Worm (Caenorhabditis elegans) whole organism, mixed stage, embryonic: Measurements from ENCODE around the gene zgpa-1.

ENCODE experiments used
- M03D4.4 ChIP-seq: sonication (generic microtip); optimal IDR thresholded peaks from 2 replicates; lab custom pipeline; 2017; ENCODE audit warnings: mild to moderate bottlenecking, missing genetic modification characterization, missing compliant biosample characterization
- bed-3 ChIP-seq: fragments of 200-800 bp; sonication (Bioruptor generic); optimal IDR thresholded peaks from 3 replicates; lab custom pipeline; 2018; ENCODE audit warnings: mild to moderate bottlenecking, missing genetic modification characterization, moderate library complexity, missing compliant biosample characterization
- blmp-1 ChIP-seq: fragments of 150-350 bp; optimal IDR thresholded peaks from 2 replicates; lab custom pipeline; 2014; ENCODE audit warnings: missing biosample characterization, missing genetic modification characterization
- ceh-43 ChIP-seq: fragments of 200-800 bp; sonication (Bioruptor generic); optimal IDR thresholded peaks from 2 replicates; lab custom pipeline; 2018; ENCODE audit warnings: mild to moderate bottlenecking, missing genetic modification characterization, moderate library complexity, missing compliant biosample characterization
- ceh-83 ChIP-seq: fragments of 200-800 bp; sonication (Bioruptor generic); optimal IDR thresholded peaks from 2 replicates; lab custom pipeline; 2018; ENCODE audit warnings: mild to moderate bottlenecking, missing genetic modification characterization, missing compliant biosample characterization
- ces-1 ChIP-seq: fragments of 150-350 bp; optimal IDR thresholded peaks from 2 replicates; lab custom pipeline; 2014; ENCODE audit warnings: missing biosample characterization, missing genetic modification reagents, missing genetic modification characterization
- drap-1 ChIP-seq: fragments of 200-800 bp; sonication (Bioruptor generic); optimal IDR thresholded peaks from 3 replicates; lab custom pipeline; 2018; ENCODE audit warnings: mild to moderate bottlenecking, missing genetic modification characterization, missing compliant biosample characterization
- elt-1 ChIP-seq: sonication (generic microtip); optimal IDR thresholded peaks from 2 replicates; lab custom pipeline; 2017; ENCODE audit warnings: missing genetic modification characterization, mild to moderate bottlenecking, missing compliant biosample characterization, antibody characterized with exemption, moderate library complexity, borderline replicate concordance; ENCODE audit not compliant: insufficient read depth
- elt-3 ChIP-seq: fragments of 150-350 bp; optimal IDR thresholded peaks from 2 replicates; lab custom pipeline; 2014; ENCODE audit warnings: missing biosample characterization, missing genetic modification characterization
- flh-1 ChIP-seq: fragments of 200-800 bp; sonication (Bioruptor generic); optimal IDR thresholded peaks from 2 replicates; lab custom pipeline; 2018; ENCODE audit warnings: mild to moderate bottlenecking, missing genetic modification characterization, moderate library complexity, missing compliant biosample characterization
- hlh-1 ChIP-seq: fragments of 150-350 bp; optimal IDR thresholded peaks from 2 replicates; lab custom pipeline; 2014; ENCODE audit warnings: missing biosample characterization, missing genetic modification reagents, missing genetic modification characterization
- lin-13 ChIP-seq: fragments of 150-350 bp; optimal IDR thresholded peaks from 2 replicates; lab custom pipeline; 2014; ENCODE audit warnings: missing biosample characterization, missing genetic modification characterization
- lin-32 ChIP-seq: fragments of 200-800 bp; sonication (Bioruptor generic); optimal IDR thresholded peaks from 2 replicates; lab custom pipeline; 2018; ENCODE audit warnings: mild to moderate bottlenecking, missing genetic modification characterization, missing compliant biosample characterization
- lsy-2 ChIP-seq: fragments of 150-350 bp; optimal IDR thresholded peaks from 2 replicates; lab custom pipeline; 2014; ENCODE audit warnings: missing biosample characterization, missing genetic modification characterization
- mab-5 ChIP-seq: fragments of 150-350 bp; optimal IDR thresholded peaks from 2 replicates; lab custom pipeline; 2014; ENCODE audit warnings: missing biosample characterization, missing genetic modification characterization
- mep-1 ChIP-seq: fragments of 150-350 bp; optimal IDR thresholded peaks from 2 replicates; lab custom pipeline; 2017; ENCODE audit warnings: missing biosample characterization, missing genetic modification reagents, missing genetic modification characterization, inconsistent platforms
- mls-2 ChIP-seq: sonication (generic microtip); optimal IDR thresholded peaks from 2 replicates; lab custom pipeline; 2016; ENCODE audit warnings: mild to moderate bottlenecking, missing genetic modification characterization, moderate library complexity, missing compliant biosample characterization
- nhr-12 ChIP-seq: fragments of 150-350 bp; optimal IDR thresholded peaks from 2 replicates; lab custom pipeline; 2014; ENCODE audit warnings: missing biosample characterization, missing genetic modification characterization
- nhr-2 ChIP-seq: fragments of 150-350 bp; optimal IDR thresholded peaks from 2 replicates; lab custom pipeline; 2014; ENCODE audit warnings: missing biosample characterization, missing genetic modification characterization
- nhr-237 ChIP-seq: fragments of 150-350 bp; optimal IDR thresholded peaks from 2 replicates; lab custom pipeline; 2014; ENCODE audit warnings: missing biosample characterization, missing genetic modification characterization
- nhr-28 ChIP-seq: fragments of 150-350 bp; optimal IDR thresholded peaks from 2 replicates; lab custom pipeline; 2014; ENCODE audit warnings: missing biosample characterization, missing genetic modification characterization
- nhr-76 ChIP-seq: sonication (generic microtip); optimal IDR thresholded peaks from 2 replicates; lab custom pipeline; 2017; ENCODE audit warnings: missing biosample characterization, missing genetic modification characterization
- pha-4 ChIP-seq: fragments of 150-350 bp; optimal IDR thresholded peaks from 2 replicates; lab custom pipeline; 2018; ENCODE audit warnings: missing biosample characterization, missing genetic modification reagents, missing genetic modification characterization
- snpc-4 ChIP-seq: fragments of 150-350 bp; optimal IDR thresholded peaks from 2 replicates; lab custom pipeline; 2014; ENCODE audit warnings: missing biosample characterization, missing genetic modification characterization
- sptf-1 ChIP-seq: sonication (generic microtip); optimal IDR thresholded peaks from 2 replicates; lab custom pipeline; 2017; ENCODE audit warnings: mild to moderate bottlenecking, missing genetic modification characterization, moderate library complexity, missing compliant biosample characterization
- tbx-8 ChIP-seq: fragments of 200-800 bp; sonication (Bioruptor generic); optimal IDR thresholded peaks from 2 replicates; lab custom pipeline; 2018; ENCODE audit warnings: mild to moderate bottlenecking, missing genetic modification characterization, moderate library complexity, missing compliant biosample characterization
- unc-39 ChIP-seq: fragments of 150-350 bp; optimal IDR thresholded peaks from 2 replicates; lab custom pipeline; 2014; ENCODE audit warnings: missing biosample characterization, missing genetic modification characterization
- unc-62 ChIP-seq: fragments of 150-350 bp; optimal IDR thresholded peaks from 2 replicates; lab custom pipeline; 2014; ENCODE audit warnings: missing biosample characterization, missing genetic modification reagents, missing genetic modification characterization
- zip-8 ChIP-seq: fragments of 150-350 bp; optimal IDR thresholded peaks from 2 replicates; lab custom pipeline; 2014; ENCODE audit warnings: missing biosample characterization, missing genetic modification characterization
- ztf-11 ChIP-seq: fragments of 150-350 bp; optimal IDR thresholded peaks from 2 replicates; lab custom pipeline; 2014; ENCODE audit warnings: missing biosample characterization, missing genetic modification characterization

zgpa-1 gene

ce11 chrIV:7785506-7786065, 27.0 kb downstream of the zgpa-1 start, which contains the start of gene tag-322:
TSS of gene tag-322 (minus strand) at chrIV:7785556.
- TF ChIP-seq mls-2 = peak; percentile 17
- TF ChIP-seq nhr-237 (tag; lab: Kevin White, UChicago) = no peak
- TF ChIP-seq hlh-1 (tag; lab: Kevin White, UChicago) = no peak
- no peak for TF ChIP-seq flh-1 (GFP tag; lab: Kevin White, UChicago)
- TF ChIP-seq pha-4 (tag; lab: Kevin White, UChicago) = no peak
- TF ChIP-seq ces-1 = peak; percentile 15
- TF ChIP-seq lsy-2 (tag; lab: Kevin White, UChicago) = peak; percentile 41
- TF ChIP-seq unc-62 (GFP tag; lab: Kevin White, UChicago) = no peak
- no peak for TF ChIP-seq drap-1
- TF ChIP-seq lin-32 (GFP tag; lab: Kevin White, UChicago) = no peak
- peak; percentile 64 for TF ChIP-seq mep-1 (tag; lab: Kevin White, UChicago)
- no peak for TF ChIP-seq nhr-76 (tag; lab: Kevin White, UChicago)

DNA sequence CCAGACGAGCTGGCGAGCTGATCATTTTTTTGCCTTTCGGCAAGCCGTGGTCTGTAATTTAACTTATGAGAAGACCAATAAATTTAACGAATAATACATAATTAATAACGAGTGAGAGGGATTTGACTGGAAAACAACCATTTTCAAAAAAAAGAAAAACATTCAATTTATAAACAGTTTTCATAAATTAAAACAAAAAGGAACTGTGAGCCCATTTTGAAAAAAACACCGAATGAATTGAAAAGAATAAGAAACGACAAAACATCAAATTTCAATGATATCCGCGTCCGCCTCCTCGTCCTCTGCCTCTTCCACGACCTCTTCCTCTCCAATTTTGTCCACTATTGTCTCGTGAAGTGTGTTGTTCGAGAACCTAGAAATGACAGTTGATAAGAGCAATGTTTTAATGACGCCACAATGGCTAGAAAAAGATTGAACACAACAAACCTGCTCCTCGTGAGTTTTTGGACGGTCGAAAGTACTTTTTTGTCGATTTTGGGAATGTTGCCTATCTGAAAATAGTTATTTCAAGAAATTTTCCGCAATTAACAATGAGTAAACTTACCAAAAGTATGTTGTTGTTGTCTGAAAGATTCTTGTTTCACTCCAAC, 28.7 kb downstream of the zgpa-1 start, which contains the start of gene tag-321:
TSS of gene tag-321 (minus strand) at position 51 of the 611 bp plus-strand sequence.
- TF ChIP-seq unc-39 (tag; lab: Kevin White, UChicago) (no peak), ceh-83 (no peak), zip-8 (no peak), ceh-43 (GFP tag; lab: Kevin White, UChicago) (no peak), M03D4.4 (tag; lab: Kevin White, UChicago) (no peak), elt-3 (no peak), drap-1 (no peak), nhr-2 (no peak), nhr-28 (tag; lab: Kevin White, UChicago) (no peak), lsy-2 (tag; lab: Kevin White, UChicago) (no peak), hlh-1 (tag; lab: Kevin White, UChicago) (no peak), lin-32 (GFP tag; lab: Kevin White, UChicago) (no peak), snpc-4 (tag; lab: Kevin White, UChicago) (no peak), ztf-11 (no peak)

- TF ChIP-seq tbx-8 (no peak), M03D4.4 (tag; lab: Kevin White, UChicago) (no peak), unc-62 (GFP tag; lab: Kevin White, UChicago) (no peak), sptf-1 (no peak), drap-1 (no peak), ces-1 (no peak), flh-1 (GFP tag; lab: Kevin White, UChicago) (no peak), blmp-1 (tag; lab: Kevin White, UChicago) (no peak), mep-1 (tag; lab: Kevin White, UChicago) (no peak), unc-39 (tag; lab: Kevin White, UChicago) (no peak)
- TF ChIP-seq, all 35 proteins: peak for 0
Measured at ce11 chrIV:7782292-7782691, 30.3 kb downstream of the zgpa-1 start, which contains the start of gene sec-10. TSS of gene sec-10 (minus strand) at chrIV:7782499.

DNA sequence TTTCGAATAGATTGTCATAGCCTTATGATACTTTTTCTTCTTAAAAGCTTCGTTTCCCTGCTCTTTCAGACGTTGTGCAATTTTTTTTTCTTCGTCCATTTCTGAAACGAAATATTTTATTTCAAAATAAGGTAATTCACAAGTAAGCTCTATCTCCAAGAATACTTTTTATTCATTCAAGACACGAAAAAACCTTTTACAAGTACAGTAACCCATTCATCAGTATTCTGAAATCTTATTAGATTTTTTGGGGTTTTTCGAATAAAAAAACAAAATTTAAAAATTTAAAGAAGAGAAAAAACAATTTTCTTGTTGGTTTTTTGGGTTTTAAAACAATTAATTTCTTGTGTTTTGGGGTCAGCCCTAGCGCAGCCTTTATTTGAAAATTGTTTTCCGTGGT, 33.7 kb downstream of the zgpa-1 start, which contains the start of gene rpap-3:
TSS of gene rpap-3 (minus strand) at position 101 of the 400 bp plus-strand sequence.
- TF ChIP-seq lin-32 (GFP tag; lab: Kevin White, UChicago) = no peak
- no peak for TF ChIP-seq bed-3 (GFP tag; lab: Kevin White, UChicago)
- no peak for TF ChIP-seq elt-3
- TF ChIP-seq drap-1 = no peak
- TF ChIP-seq flh-1 (GFP tag; lab: Kevin White, UChicago) = no peak
- TF ChIP-seq lin-13 = no peak
- no peak for TF ChIP-seq sptf-1
- no peak for TF ChIP-seq zip-8
- TF ChIP-seq, all 35 proteins: peak for 0

DNA sequence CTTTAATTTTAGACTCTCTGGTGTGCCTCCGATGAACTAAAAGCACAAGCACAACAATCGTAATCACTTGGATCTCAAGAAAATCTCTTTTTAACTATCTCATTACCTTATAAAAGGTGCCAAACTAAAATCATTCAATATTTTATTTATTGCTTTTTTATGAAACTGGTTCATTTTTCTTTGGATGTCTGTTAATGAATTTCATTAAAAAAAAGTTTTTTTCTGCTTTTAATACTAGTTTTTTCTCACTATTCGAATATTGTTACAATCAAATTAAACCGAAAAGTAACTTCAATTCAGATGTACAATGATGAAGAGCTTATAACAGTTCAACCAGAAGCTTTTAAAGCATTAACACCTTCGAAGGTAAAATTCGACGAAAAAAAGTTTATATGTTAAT, 36.9 kb downstream of the zgpa-1 start, which contains the start of gene swd-2.1:
TSS of gene swd-2.1 (plus strand) at position 301 of the 400 bp plus-strand sequence.
- no peak for TF ChIP-seq M03D4.4 (tag; lab: Kevin White, UChicago)
- no peak for TF ChIP-seq nhr-12
- no peak for TF ChIP-seq lin-13
- no peak for TF ChIP-seq drap-1

- peak; percentile 40 for TF ChIP-seq mep-1 (tag; lab: Kevin White, UChicago)
- no peak for TF ChIP-seq mab-5 (tag; lab: Kevin White, UChicago)
- no peak for TF ChIP-seq unc-39 (tag; lab: Kevin White, UChicago)
- no peak for TF ChIP-seq nhr-2
- no peak for TF ChIP-seq snpc-4 (tag; lab: Kevin White, UChicago)
- TF ChIP-seq ceh-83 = no peak
- TF ChIP-seq elt-1 (tag; lab: Kevin White, UChicago) = no peak
- peak; percentile 21 for TF ChIP-seq pha-4 (tag; lab: Kevin White, UChicago)
- no peak for TF ChIP-seq ces-1
- TF ChIP-seq nhr-237 (tag; lab: Kevin White, UChicago) = peak; percentile 26
- TF ChIP-seq nhr-12 = no peak
- TF ChIP-seq nhr-76 (tag; lab: Kevin White, UChicago) = no peak
- TF ChIP-seq, all 35 proteins: peak for 3
Measured at ce11 chrIV:7774206-7774605, 38.4 kb downstream of the zgpa-1 start, which contains the start of the genes hcf-1 and swd-2.2. TSS of gene hcf-1 (minus strand) at chrIV:7774275. TSS of gene swd-2.2 (plus strand) at chrIV:7774411.
